Worm (Caenorhabditis elegans): Measurements from ENCODE around the gene snr-6.

DNA sequence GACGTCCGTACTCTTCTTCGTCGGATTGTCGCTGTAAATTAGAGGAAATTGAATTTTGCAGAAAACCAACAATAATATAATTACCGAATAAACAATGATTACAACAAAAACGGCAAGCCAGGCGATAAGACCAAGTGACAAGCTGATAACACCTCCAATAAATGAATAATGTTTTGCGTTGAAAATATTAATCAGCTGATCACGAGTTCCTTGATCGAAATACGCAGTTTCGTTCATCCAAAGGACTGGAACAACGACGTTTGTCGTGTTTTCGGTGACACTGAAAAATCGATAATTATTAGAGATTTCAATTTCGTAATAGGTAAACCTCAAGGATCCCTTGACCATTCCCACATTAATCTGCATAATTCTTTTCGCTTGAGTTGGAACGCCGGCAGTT is 24.4 kb upstream of the snr-6 start:
- TF ChIP-seq gmeb-1 (tag; optimal IDR thresholded peaks at IDR 0.05): no peak
- no peak for TF ChIP-seq nhr-237 (tag; optimal IDR thresholded peaks at IDR 0.05)
- TF ChIP-seq unc-62 (GFP tag; optimal IDR thresholded peaks at IDR 0.05): no peak
- no peak for TF ChIP-seq elt-1 (tag; optimal IDR thresholded peaks at IDR 0.05)
- no peak for TF ChIP-seq blmp-1 (tag; optimal IDR thresholded peaks at IDR 0.05; ENCODE audit: insufficient read depth)
- TF ChIP-seq zag-1 (tag; optimal IDR thresholded peaks at IDR 0.05): no peak
- TF ChIP-seq unc-55 (GFP tag; optimal IDR thresholded peaks at IDR 0.05): no peak
- TF ChIP-seq R02D3.7 (tag; optimal IDR thresholded peaks at IDR 0.05): no peak
- TF ChIP-seq ama-1 (optimal IDR thresholded peaks at IDR 0.05): no peak
- TF ChIP-seq snpc-4 (tag; optimal IDR thresholded peaks at IDR 0.05): no peak
- no peak for TF ChIP-seq lin-13 (GFP tag; optimal IDR thresholded peaks at IDR 0.05)
- no peak for TF ChIP-seq skn-1 (tag; optimal IDR thresholded peaks at IDR 0.05)
- no peak for TF ChIP-seq nhr-25 (tag; optimal IDR thresholded peaks at IDR 0.05)
- TF ChIP-seq lsy-2 (tag; optimal IDR thresholded peaks at IDR 0.05): no peak

Data from whole organism, L2 larva.